Worm (Caenorhabditis elegans) whole organism, young adult: ENCODE measurements around the gene glt-6.

Experiments
- F52B5.7 ChIP-seq: sonication (generic microtip); optimal IDR thresholded peaks from 2 replicates; lab custom pipeline; 2016; ENCODE audit warnings: mild to moderate bottlenecking, missing genetic modification characterization, missing compliant biosample characterization
- ccch-3 ChIP-seq: fragments of 200-800 bp; sonication (Bioruptor generic); optimal IDR thresholded peaks from 2 replicates; lab custom pipeline; 2018; ENCODE audit warnings: mild to moderate bottlenecking, missing genetic modification characterization, missing compliant biosample characterization
- hmg-1.2 ChIP-seq: fragments of 200-800 bp; sonication (Bioruptor generic); IDR thresholded peaks from 2 replicates; pipeline ENCODE4 v1.3.6; 2022; ENCODE audit warnings: missing genetic modification reagents, missing genetic modification characterization, missing compliant biosample characterization
- madf-6 ChIP-seq: fragments of 200-800 bp; sonication (Bioruptor generic); IDR thresholded peaks from 2 replicates; pipeline ENCODE4 v1.3.6; 2022; ENCODE audit warnings: missing genetic modification reagents, missing genetic modification characterization, missing compliant biosample characterization
- snpc-3.4 ChIP-seq: sonication (generic microtip); optimal IDR thresholded peaks from 2 replicates; lab custom pipeline; 2017; ENCODE audit warnings: missing genetic modification characterization, mild to moderate bottlenecking, missing compliant biosample characterization, antibody characterized with exemption, moderate library complexity, missing genotype, missing genetic modification reagents
- somi-1 ChIP-seq: fragments of 200-800 bp; sonication (Bioruptor generic); optimal IDR thresholded peaks from 2 replicates; lab custom pipeline; 2018; ENCODE audit warnings: mild to moderate bottlenecking, missing genetic modification characterization, missing compliant biosample characterization
- unc-62 ChIP-seq: fragments of 150-350 bp; optimal IDR thresholded peaks from 2 replicates; lab custom pipeline; 2014; ENCODE audit warnings: missing biosample characterization, missing genetic modification reagents, missing genetic modification characterization
- zfh-2 ChIP-seq: fragments of 200-800 bp; sonication (Bioruptor generic); conservative IDR thresholded peaks from 2 replicates; pipeline ENCODE4 v1.3.6; 2022; ENCODE audit warnings: missing genetic modification reagents, missing genetic modification characterization, missing compliant biosample characterization
- ztf-18 ChIP-seq: sonication (generic microtip); optimal IDR thresholded peaks from 2 replicates; lab custom pipeline; 2016; ENCODE audit warnings: missing genotype, mild to moderate bottlenecking, missing genetic modification characterization, missing compliant biosample characterization

The glt-6 gene

DNA sequence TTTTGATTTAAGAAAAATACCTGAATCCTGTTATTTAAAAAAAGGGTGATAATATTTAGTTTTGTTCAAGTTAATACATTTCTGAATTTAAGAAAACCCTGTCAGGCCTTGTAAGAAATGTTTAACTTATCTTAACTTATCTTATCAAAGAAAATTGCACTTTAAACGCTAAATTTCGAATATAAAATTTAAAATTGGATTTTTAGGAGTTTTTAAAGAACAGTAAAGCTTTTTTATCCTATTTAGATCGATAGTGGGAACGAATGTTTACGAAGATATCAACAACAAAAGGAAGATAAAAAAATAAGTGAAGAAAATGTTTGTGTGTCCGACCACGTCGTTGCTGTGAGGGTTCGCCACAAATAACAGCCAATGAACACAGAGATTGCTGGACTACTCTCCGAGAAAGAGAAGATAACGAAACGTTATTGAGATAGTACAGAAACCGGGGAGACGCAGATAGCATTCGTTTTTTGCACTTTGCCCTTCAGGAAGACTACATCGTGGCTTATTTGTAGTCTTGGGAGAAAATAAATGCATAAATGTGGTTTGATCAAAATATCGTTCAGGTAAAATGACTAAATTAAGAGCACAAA lies 49.6 kb downstream of the glt-6 start, which contains the start of gene dif-1 (continued):
- TF ChIP-seq ztf-18 (tag; lab: Kevin White, UChicago): no peak
- peak; percentile 91 for TF ChIP-seq hmg-1.2 (GFP tag; lab: Robert Waterston, UW)
- TF ChIP-seq ccch-3 (GFP tag; lab: Kevin White, UChicago): no peak
- TF ChIP-seq zfh-2: no peak
- peak; percentile 14 for TF ChIP-seq somi-1 (GFP tag; lab: Kevin White, UChicago)
- no peak for TF ChIP-seq snpc-3.4

- TF ChIP-seq F52B5.7: no peak
- TF ChIP-seq hmg-1.2 (GFP tag; lab: Robert Waterston, UW): peak; percentile 38; the same call in 1 of the 2 replicates
- TF ChIP-seq madf-6 (GFP tag; lab: Robert Waterston, UW): no peak
- no peak for TF ChIP-seq unc-62
- TF ChIP-seq, all 124 proteins: peak for 1
Measured at ce11 chrIV:7554351-7554750, 50.9 kb downstream of the glt-6 start, which contains the start of gene F49E8.6. Gene F49E8.6 (minus strand): TSS chrIV:7554667.
